Worm (Caenorhabditis elegans) whole organism, L4 larva: ENCODE results near the gene srx-76.

Source experiments
- ZK546.5 ChIP-seq, 2 experiments: sonication (generic microtip); optimal IDR thresholded peaks; 2 replicates each; lab custom pipeline; 2017; ENCODE audit warnings: missing biosample characterization in 2 of 2, missing genetic modification characterization in 2 of 2
- ama-1 ChIP-seq: fragments of 150-350 bp; optimal IDR thresholded peaks from 2 replicates; lab custom pipeline; 2014; ENCODE audit warnings: inconsistent platforms, mixed read lengths
- ceh-82 ChIP-seq: sonication (generic microtip); optimal IDR thresholded peaks from 2 replicates; lab custom pipeline; 2017; ENCODE audit warnings: missing biosample characterization, missing genetic modification characterization
- daf-12 ChIP-seq: fragments of 150-350 bp; optimal IDR thresholded peaks from 2 replicates; lab custom pipeline; 2014; ENCODE audit warnings: missing biosample characterization, missing genetic modification reagents, missing genetic modification characterization
- jun-1 ChIP-seq: fragments of 150-350 bp; optimal IDR thresholded peaks from 2 replicates; lab custom pipeline; 2014; ENCODE audit warnings: missing biosample characterization, missing genetic modification reagents, missing genetic modification characterization
- lin-39 ChIP-seq: fragments of 150-350 bp; optimal IDR thresholded peaks from 2 replicates; lab custom pipeline; 2014; ENCODE audit warnings: missing biosample characterization, missing genetic modification reagents, missing genetic modification characterization
- mdt-29 ChIP-seq: fragments of 200-800 bp; sonication (Bioruptor generic); IDR thresholded peaks from 2 replicates; pipeline ENCODE4 v1.3.6; 2022; ENCODE audit warnings: missing genetic modification reagents, missing genetic modification characterization, missing compliant biosample characterization
- mep-1 ChIP-seq: fragments of 150-350 bp; sonication (generic microtip); optimal IDR thresholded peaks from 3 replicates; lab custom pipeline; 2014; ENCODE audit warnings: missing biosample characterization, missing genetic modification characterization
- nhr-11 ChIP-seq: fragments of 150-350 bp; optimal IDR thresholded peaks from 2 replicates; lab custom pipeline; 2014; ENCODE audit warnings: missing biosample characterization, missing genetic modification characterization
- pha-4 ChIP-seq, 2 experiments: fragments of 150-350 bp in 1 of 2; fragments of 200-800 bp in 1 of 2; sonication (Bioruptor generic) in 1 of 2; IDR thresholded peaks in 1 of 2; optimal IDR thresholded peaks in 1 of 2; 2 replicates each; pipeline versions ENCODE4 v1.3.6 to Lab custom; 2014 to 2022; ENCODE audit warnings: missing genetic modification characterization in 2 of 2, missing genetic modification reagents in 2 of 2, missing biosample characterization in 1 of 2, missing compliant biosample characterization in 1 of 2
- rbr-2 ChIP-seq: sonication (generic microtip); optimal IDR thresholded peaks from 2 replicates; lab custom pipeline; 2016; ENCODE audit warnings: missing genotype, missing genetic modification characterization, missing compliant biosample characterization
- snpc-1.2 ChIP-seq: fragments of 200-800 bp; sonication (Bioruptor generic); IDR thresholded peaks from 2 replicates; pipeline ENCODE4 v1.3.6; 2022; ENCODE audit warnings: missing genetic modification reagents, missing genetic modification characterization, missing compliant biosample characterization

DNA sequence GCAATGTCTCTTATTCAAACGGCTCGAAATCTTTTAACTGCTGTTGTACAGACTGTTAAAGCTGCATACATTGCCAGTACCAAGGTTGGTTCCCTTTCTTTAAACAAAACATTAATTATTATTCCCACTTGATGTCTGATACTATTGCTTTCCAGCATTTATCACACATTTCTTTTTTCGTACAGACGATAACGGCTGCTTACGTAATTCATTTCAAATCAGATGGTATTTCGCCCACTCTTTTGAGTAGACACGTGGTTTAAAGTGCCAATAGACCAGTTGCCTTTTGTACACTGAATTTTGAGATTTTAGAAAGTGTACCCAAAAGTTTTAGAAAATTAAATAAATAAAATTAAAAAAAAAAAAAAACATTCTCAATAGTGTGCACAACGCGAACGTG lies 42.2 kb upstream of the srx-76 start:
- TF ChIP-seq lin-39 (tag; lab: Kevin White, UChicago) (no peak), ama-1 (lab: Kevin White, UChicago) (no peak), mep-1 (no peak), ZK546.5 (tag; optimal IDR thresholded peaks at IDR 0.05; lab: Kevin White, UChicago) (no peak), mdt-29 (GFP tag; lab: Robert Waterston, UW) (no peak), pha-4 (GFP tag; IDR thresholded peaks at IDR 0.05; lab: Robert Waterston, UW) (no peak), pha-4 (tag; optimal IDR thresholded peaks at IDR 0.05; lab: Kevin White, UChicago) (no peak), snpc-1.2 (GFP tag; lab: Robert Waterston, UW) (no peak), jun-1 (no peak), rbr-2 (tag; lab: Kevin White, UChicago) (no peak), ceh-82 (tag; lab: Kevin White, UChicago) (no peak), daf-12 (tag; lab: Kevin White, UChicago) (no peak), nhr-11 (no peak)
